Fruit fly (Drosophila melanogaster) whole organism, prepupa: Measurements from ENCODE around the gene CG14257.

Experiments used
- Blimp-1 ChIP-seq: fragments of 200-800 bp; sonication (Bioruptor generic); optimal IDR thresholded peaks from 3 replicates; lab custom pipeline; 2017; ENCODE audit warnings: missing biosample characterization, missing genetic modification characterization, mild to moderate bottlenecking, moderate library complexity, missing genetic modification reagents
- OdsH ChIP-seq: fragments of 200-800 bp; sonication (Bioruptor generic); optimal IDR thresholded peaks from 3 replicates; lab custom pipeline; 2016; ENCODE audit warnings: missing biosample characterization, missing genetic modification characterization
- Sox14 ChIP-seq: fragments of 200-800 bp; sonication (Bioruptor generic); optimal IDR thresholded peaks from 3 replicates; lab custom pipeline; 2016; ENCODE audit warnings: missing biosample characterization, missing genetic modification characterization
- lz ChIP-seq: fragments of 200-800 bp; sonication (Bioruptor generic); optimal IDR thresholded peaks from 3 replicates; lab custom pipeline; 2016; ENCODE audit warnings: missing biosample characterization, missing genetic modification characterization
- pdm3 ChIP-seq: fragments of 200-800 bp; sonication (Bioruptor generic); optimal IDR thresholded peaks from 3 replicates; lab custom pipeline; 2016; ENCODE audit warnings: missing biosample characterization, missing genetic modification characterization
- svp ChIP-seq: fragments of 200-800 bp; sonication (Bioruptor generic); peaks from one replicate; lab custom pipeline; 2016; ENCODE audit warnings: missing biosample characterization, missing genetic modification characterization

dm6 chr3R:27098638-27099037, 23.0 kb downstream of the CG14257 start:
- TF ChIP-seq Sox14 (GFP tag; lab: Kevin White, UChicago) (no peak), lz (GFP tag; lab: Kevin White, UChicago) (no peak), OdsH (no peak), pdm3 (GFP tag; lab: Kevin White, UChicago) (no peak), svp (GFP tag; lab: Kevin White, UChicago) (no peak), Blimp-1 (GFP tag; lab: Kevin White, UChicago) (no peak)
